Fruit fly (Drosophila melanogaster) whole organism, wandering third instar larva: ENCODE measurements around the gene MEP-1.

Experiments
- CG32264 ChIP-seq: fragments of 200-800 bp; sonication (Bioruptor generic); optimal IDR thresholded peaks from 2 replicates; lab custom pipeline; 2016; ENCODE audit warnings: missing biosample characterization, missing genetic modification characterization
- CrebA ChIP-seq: fragments of 200-800 bp; sonication (Bioruptor generic); optimal IDR thresholded peaks from 2 replicates; lab custom pipeline; 2016; ENCODE audit warnings: missing biosample characterization, mild to moderate bottlenecking, missing genetic modification characterization, borderline replicate concordance
- Dfd ChIP-seq: fragments of >200 bp; optimal IDR thresholded peaks from 2 replicates; lab custom pipeline; 2017; ENCODE audit warnings: missing biosample characterization, missing genetic modification characterization
- Dif ChIP-seq: fragments of 200-275, 200-300 bp; sonication (Bioruptor generic); optimal IDR thresholded peaks from 2 replicates; lab custom pipeline; 2018; ENCODE audit warnings: missing biosample characterization, missing genetic modification characterization; ENCODE audit not compliant: partially characterized antibody
- Hr78 ChIP-seq: fragments of >200 bp; optimal IDR thresholded peaks from 2 replicates; lab custom pipeline; 2017; ENCODE audit warnings: missing biosample characterization, missing genetic modification characterization
- Mio ChIP-seq: sonication (Bioruptor generic); optimal IDR thresholded peaks from 2 replicates; lab custom pipeline; 2016; ENCODE audit warnings: missing biosample characterization, missing genetic modification characterization
- Rel ChIP-seq, 2 experiments: fragments of 200-800 bp; sonication (Bioruptor generic) in 1 of 2; optimal IDR thresholded peaks; 2 replicates in 1 of 2; 3 replicates in 1 of 2; lab custom pipeline; 2016 to 2019; ENCODE audit warnings: mild to moderate bottlenecking in 2 of 2, missing biosample characterization in 2 of 2, missing genetic modification characterization in 2 of 2, moderate library complexity in 1 of 2
- lola ChIP-seq: fragments of >200 bp; optimal IDR thresholded peaks from 2 replicates; lab custom pipeline; 2017; ENCODE audit warnings: missing biosample characterization, missing genetic modification characterization
- pan ChIP-seq: fragments of >200 bp; optimal IDR thresholded peaks from 2 replicates; lab custom pipeline; 2017
- psq ChIP-seq: fragments of 200-800 bp; sonication (Bioruptor generic); optimal IDR thresholded peaks from 3 replicates; lab custom pipeline; 2017; ENCODE audit warnings: missing biosample characterization, mild to moderate bottlenecking, missing genetic modification characterization, moderate library complexity
- usp ChIP-seq: fragments of >200 bp; optimal IDR thresholded peaks from 2 replicates; lab custom pipeline; 2017; ENCODE audit warnings: missing biosample characterization, missing genetic modification characterization

DNA sequence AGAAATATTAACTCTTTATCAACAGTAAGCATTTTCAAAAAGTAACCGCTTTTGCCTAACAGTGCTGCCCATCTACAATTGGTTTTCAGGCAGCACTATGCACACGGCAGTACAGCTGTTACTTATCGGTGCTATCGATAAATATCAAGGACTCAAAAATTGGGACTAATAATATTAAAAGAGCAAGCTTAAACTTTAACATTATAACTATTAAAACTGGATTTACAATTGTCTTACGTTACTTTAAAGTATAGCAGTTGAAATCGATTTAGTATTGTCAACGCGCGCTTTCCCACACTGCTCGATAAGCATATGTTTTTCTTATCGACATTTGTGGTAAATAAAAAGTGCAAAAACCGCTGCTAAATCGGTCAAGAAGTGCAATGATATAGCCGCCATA is at the start of gene MEP-1, which contains the start of gene CG42245:
- no peak for TF ChIP-seq usp (GFP tag; lab: Kevin White, UChicago)
- TF ChIP-seq Hr78 (GFP tag; lab: Kevin White, UChicago): no peak
- TF ChIP-seq Dfd: no peak
- no peak for TF ChIP-seq lola (GFP tag; lab: Kevin White, UChicago)
- TF ChIP-seq CrebA (GFP tag; lab: Kevin White, UChicago): no peak
- peak; percentile 18 for TF ChIP-seq Mio (GFP tag; lab: Kevin White, UChicago)
- TF ChIP-seq pan: no peak
- TF ChIP-seq Rel (GFP tag; optimal IDR thresholded peaks at IDR 0.05; lab: Kevin White, UChicago): no peak
- peak; percentile 50 for TF ChIP-seq Rel (tag; optimal IDR thresholded peaks at IDR 0.05; lab: Kevin White, UChicago)
- TF ChIP-seq CG32264: peak; percentile 48
- peak; percentile 1 for TF ChIP-seq psq (GFP tag; lab: Kevin White, UChicago)
- no peak for TF ChIP-seq Dif (GFP tag; lab: Kevin White, UChicago)
